Fruit fly (Drosophila melanogaster) whole organism, embryonic: Measurements from ENCODE around the gene CG9674.

Experiments
- Aef1 ChIP-seq: fragments of 200-800 bp; sonication (Bioruptor generic); IDR thresholded peaks from 3 replicates; pipeline ENCODE4 v1.3.6; 2022; ENCODE audit warnings: missing biosample characterization, missing genetic modification characterization
- Atf3 ChIP-seq: fragments of 200-800 bp; sonication (Bioruptor generic); optimal IDR thresholded peaks from 3 replicates; lab custom pipeline; 2016; ENCODE audit warnings: missing biosample characterization, missing genetic modification characterization
- Blimp-1 ChIP-seq: fragments of 200-800 bp; sonication (Bioruptor generic); optimal IDR thresholded peaks from 3 replicates; lab custom pipeline; 2018; ENCODE audit warnings: missing biosample characterization, missing genetic modification characterization, mild to moderate bottlenecking, moderate library complexity, missing genetic modification reagents
- CG10267 ChIP-seq: fragments of 200-800 bp; sonication (Bioruptor generic); optimal IDR thresholded peaks from 2 replicates; lab custom pipeline; 2018; ENCODE audit warnings: missing biosample characterization, mild to moderate bottlenecking, missing genetic modification characterization, moderate library complexity
- CG10959 ChIP-seq: fragments of 200-800 bp; sonication (Bioruptor generic); IDR thresholded peaks from 2 replicates; pipeline ENCODE4 v1.3.6; 2022; ENCODE audit warnings: missing biosample characterization, missing genetic modification characterization
- CG11085 ChIP-seq: fragments of 200-800 bp; sonication (Bioruptor generic); IDR thresholded peaks from 2 replicates; pipeline ENCODE4 v1.3.6; 2022; ENCODE audit warnings: missing biosample characterization, missing genetic modification characterization
- CG11398 ChIP-seq: fragments of 200-800 bp; sonication (Bioruptor generic); optimal IDR thresholded peaks from 2 replicates; lab custom pipeline; 2016; ENCODE audit warnings: missing biosample characterization, missing genetic modification characterization
- CG11560 ChIP-seq: fragments of 200-800 bp; sonication (Bioruptor generic); IDR thresholded peaks from 3 replicates; pipeline ENCODE4 v1.3.6; 2022; ENCODE audit warnings: missing biosample characterization, missing genetic modification characterization
- CG11696 ChIP-seq: fragments of 200-800 bp; sonication (Bioruptor generic); IDR thresholded peaks from 2 replicates; pipeline ENCODE4 v1.3.6; 2022; ENCODE audit warnings: missing biosample characterization, missing genetic modification characterization
- CG15601 ChIP-seq: fragments of 200-800 bp; sonication (Bioruptor generic); optimal IDR thresholded peaks from 3 replicates; lab custom pipeline; 2019; ENCODE audit warnings: missing biosample characterization, mild to moderate bottlenecking, missing genetic modification characterization, moderate library complexity
- CG16815 ChIP-seq: fragments of 200-800 bp; sonication (Bioruptor generic); optimal IDR thresholded peaks from 3 replicates; lab custom pipeline; 2017; ENCODE audit warnings: missing biosample characterization, mild to moderate bottlenecking, missing genetic modification characterization
- CG17359 ChIP-seq: fragments of 200-800 bp; sonication (Bioruptor generic); optimal IDR thresholded peaks from 3 replicates; lab custom pipeline; 2018; ENCODE audit warnings: missing biosample characterization, mild to moderate bottlenecking, missing genetic modification characterization, moderate library complexity
- CG2116 ChIP-seq: fragments of 200-800 bp; sonication (Bioruptor generic); optimal IDR thresholded peaks from 3 replicates; lab custom pipeline; 2018; ENCODE audit warnings: missing biosample characterization, mild to moderate bottlenecking, missing genetic modification characterization
- CG33213 ChIP-seq: fragments of 200-800 bp; sonication (Bioruptor generic); optimal IDR thresholded peaks from 3 replicates; lab custom pipeline; 2016; ENCODE audit warnings: missing biosample characterization, missing genetic modification characterization
- CG4328 ChIP-seq: fragments of 200-800 bp; sonication (Bioruptor generic); optimal IDR thresholded peaks from 3 replicates; lab custom pipeline; 2017; ENCODE audit warnings: missing biosample characterization, missing genetic modification reagents, missing genetic modification characterization
- CG5180 ChIP-seq: fragments of 200-800 bp; sonication (Bioruptor generic); optimal IDR thresholded peaks from 3 replicates; lab custom pipeline; 2017; ENCODE audit warnings: missing biosample characterization, missing genetic modification characterization, mild to moderate bottlenecking, moderate library complexity, missing genetic modification reagents
- CG6854 ChIP-seq: fragments of 200-800 bp; sonication (Bioruptor generic); optimal IDR thresholded peaks from 3 replicates; lab custom pipeline; 2017; ENCODE audit warnings: missing biosample characterization, mild to moderate bottlenecking, missing genetic modification characterization
- CG7786 ChIP-seq: fragments of 200-800 bp; sonication (Bioruptor generic); optimal IDR thresholded peaks from 2 replicates; lab custom pipeline; 2016; ENCODE audit warnings: missing biosample characterization, missing genetic modification characterization
- CG7963 ChIP-seq: fragments of 200-800 bp; sonication (Bioruptor generic); IDR thresholded peaks from 3 replicates; pipeline ENCODE4 v1.3.6; 2022; ENCODE audit warnings: missing biosample characterization, missing genetic modification characterization; ENCODE audit not compliant: partially characterized antibody
- CG8478 ChIP-seq: fragments of >200 bp; optimal IDR thresholded peaks from 2 replicates; lab custom pipeline; 2018
- CHES-1-like ChIP-seq: fragments of 200-800 bp; sonication (Bioruptor generic); optimal IDR thresholded peaks from 2 replicates; lab custom pipeline; 2016; ENCODE audit warnings: missing biosample characterization, missing genetic modification characterization
- D19B ChIP-seq: fragments of 200-800 bp; sonication (Bioruptor generic); optimal IDR thresholded peaks from 2 replicates; lab custom pipeline; 2017; ENCODE audit warnings: missing biosample characterization, mild to moderate bottlenecking, missing genetic modification characterization
- Dad ChIP-seq: fragments of 200-800 bp; sonication (Bioruptor generic); optimal IDR thresholded peaks from 3 replicates; lab custom pipeline; 2016; ENCODE audit warnings: missing biosample characterization, missing genetic modification characterization
- Doc2 ChIP-seq: fragments of 200-800 bp; sonication (Bioruptor generic); IDR thresholded peaks from 2 replicates; pipeline ENCODE4 v1.3.6; 2022; ENCODE audit warnings: missing biosample characterization, missing genetic modification characterization
- HmgZ ChIP-seq: fragments of 200-800 bp; sonication (Bioruptor generic); optimal IDR thresholded peaks from 2 replicates; lab custom pipeline; 2018; ENCODE audit warnings: missing biosample characterization, mild to moderate bottlenecking, missing genetic modification characterization
- Hmr ChIP-seq: fragments of 200-800 bp; sonication (Bioruptor generic); optimal IDR thresholded peaks from 3 replicates; lab custom pipeline; 2017; ENCODE audit warnings: mild to moderate bottlenecking, missing biosample characterization, missing genetic modification reagents, missing genetic modification characterization
- Opbp ChIP-seq: fragments of 200-800 bp; sonication (Bioruptor generic); IDR thresholded peaks from 3 replicates; pipeline ENCODE4 v1.3.6; 2022; ENCODE audit warnings: missing biosample characterization, missing genetic modification characterization; ENCODE audit not compliant: partially characterized antibody
- Optix ChIP-seq: fragments of 200-800 bp; sonication (Bioruptor generic); IDR thresholded peaks from 3 replicates; pipeline ENCODE4 v1.3.6; 2022; ENCODE audit warnings: missing biosample characterization, missing genetic modification characterization
- Rx ChIP-seq: fragments of 200-800 bp; sonication (Bioruptor generic); IDR thresholded peaks from 2 replicates; pipeline ENCODE4 v1.3.6; 2022; ENCODE audit warnings: missing biosample characterization, missing genetic modification characterization
- Side ChIP-seq: fragments of 200-800 bp; sonication (Bioruptor generic); optimal IDR thresholded peaks from 2 replicates; lab custom pipeline; 2016; ENCODE audit warnings: missing biosample characterization, missing genetic modification characterization
- Spps ChIP-seq: fragments of 200-800 bp; sonication (Bioruptor generic); optimal IDR thresholded peaks from 2 replicates; lab custom pipeline; 2018; ENCODE audit warnings: missing biosample characterization, mild to moderate bottlenecking, missing genetic modification characterization
- btn ChIP-seq: fragments of 200-800 bp; sonication (Bioruptor generic); optimal IDR thresholded peaks from 2 replicates; lab custom pipeline; 2016; ENCODE audit warnings: missing biosample characterization, missing genetic modification characterization
- cad ChIP-seq: fragments of >200 bp; optimal IDR thresholded peaks from 2 replicates; lab custom pipeline; 2017; ENCODE audit warnings: missing biosample characterization, missing genetic modification characterization
- da ChIP-seq: fragments of 200-800 bp; sonication (Bioruptor generic); optimal IDR thresholded peaks from 2 replicates; lab custom pipeline; 2016; ENCODE audit warnings: missing biosample characterization, missing genetic modification characterization
- dan ChIP-seq: fragments of 200-800 bp; sonication (Bioruptor generic); IDR thresholded peaks from 2 replicates; pipeline ENCODE4 v1.3.6; 2022; ENCODE audit warnings: missing biosample characterization, missing genetic modification characterization
- danr ChIP-seq: fragments of 200-800 bp; sonication (Bioruptor generic); IDR thresholded peaks from 2 replicates; pipeline ENCODE4 v1.3.6; 2022; ENCODE audit warnings: missing biosample characterization, missing genetic modification characterization
- disco-r ChIP-seq: fragments of 200-800 bp; sonication (Bioruptor generic); optimal IDR thresholded peaks from 2 replicates; lab custom pipeline; 2016; ENCODE audit warnings: missing biosample characterization, missing genetic modification characterization
- dysf ChIP-seq: fragments of 200-800 bp; sonication (Bioruptor generic); IDR thresholded peaks from 3 replicates; pipeline ENCODE4 v1.3.6; 2022; ENCODE audit warnings: missing biosample characterization, missing genetic modification characterization
- fd64A ChIP-seq: fragments of 200-800 bp; sonication (Bioruptor generic); optimal IDR thresholded peaks from 3 replicates; lab custom pipeline; 2018; ENCODE audit warnings: missing biosample characterization, mild to moderate bottlenecking, missing genetic modification characterization
- gem ChIP-seq: fragments of 200-800 bp; sonication (Bioruptor generic); optimal IDR thresholded peaks from 2 replicates; lab custom pipeline; 2019; ENCODE audit warnings: missing biosample characterization, mild to moderate bottlenecking, missing genetic modification characterization, moderate library complexity
- gt ChIP-seq: fragments of 200-800 bp; sonication (Bioruptor generic); IDR thresholded peaks from 2 replicates; pipeline ENCODE4 v1.3.6; 2022; ENCODE audit warnings: missing biosample characterization, missing genetic modification characterization
- lilli ChIP-seq: fragments of 200-800 bp; sonication (Bioruptor generic); optimal IDR thresholded peaks from 3 replicates; lab custom pipeline; 2016; ENCODE audit warnings: missing biosample characterization, missing genetic modification characterization
- org-1 ChIP-seq: fragments of 200-800 bp; sonication (Bioruptor generic); optimal IDR thresholded peaks from 2 replicates; lab custom pipeline; 2017; ENCODE audit warnings: missing biosample characterization, missing genetic modification characterization
- pan ChIP-seq, 4 experiments: fragments of >200 bp in 3 of 4; fragments of 200-800 bp in 1 of 4; sonication (Bioruptor generic) in 1 of 4; optimal IDR thresholded peaks in 3 of 4; IDR thresholded peaks in 1 of 4; 2 replicates each; pipeline versions ENCODE4 v1.3.6 to Lab custom; 2017 to 2022; ENCODE audit warnings: missing biosample characterization in 2 of 4, missing genetic modification characterization in 2 of 4, mixed read lengths in 1 of 4
- pfk ChIP-seq: fragments of 200-800 bp; sonication (Bioruptor generic); optimal IDR thresholded peaks from 2 replicates; lab custom pipeline; 2018; ENCODE audit warnings: missing biosample characterization, mild to moderate bottlenecking, missing genetic modification characterization, moderate library complexity
- pita ChIP-seq: fragments of 200-800 bp; sonication (Bioruptor generic); optimal IDR thresholded peaks from 2 replicates; lab custom pipeline; 2017; ENCODE audit warnings: missing biosample characterization, mild to moderate bottlenecking, missing genetic modification characterization
- pros ChIP-seq: fragments of 200-800 bp; sonication (Bioruptor generic); optimal IDR thresholded peaks from 3 replicates; lab custom pipeline; 2019; ENCODE audit warnings: missing biosample characterization, mild to moderate bottlenecking, missing genetic modification characterization, moderate library complexity
- repo ChIP-seq: fragments of 200-800 bp; sonication (Bioruptor generic); optimal IDR thresholded peaks from 2 replicates; lab custom pipeline; 2016; ENCODE audit warnings: missing biosample characterization, missing genetic modification characterization
- sima ChIP-seq: fragments of 200-800 bp; sonication (Bioruptor generic); optimal IDR thresholded peaks from 2 replicates; lab custom pipeline; 2016; ENCODE audit warnings: missing biosample characterization, missing genetic modification characterization
- sqz ChIP-seq: fragments of 200-800 bp; sonication (Bioruptor generic); optimal IDR thresholded peaks from 3 replicates; lab custom pipeline; 2018; ENCODE audit warnings: missing biosample characterization, mild to moderate bottlenecking, missing genetic modification characterization
- unc-4 ChIP-seq: fragments of 200-800 bp; sonication (Bioruptor generic); IDR thresholded peaks from 2 replicates; pipeline ENCODE4 v1.3.6; 2022; ENCODE audit warnings: missing biosample characterization, missing genetic modification characterization; ENCODE audit not compliant: partially characterized antibody
- zen ChIP-seq: fragments of 200-800 bp; sonication (Bioruptor generic); optimal IDR thresholded peaks from 3 replicates; lab custom pipeline; 2018; ENCODE audit warnings: missing biosample characterization, mild to moderate bottlenecking, missing genetic modification characterization, moderate library complexity

Gene CG9674

DNA sequence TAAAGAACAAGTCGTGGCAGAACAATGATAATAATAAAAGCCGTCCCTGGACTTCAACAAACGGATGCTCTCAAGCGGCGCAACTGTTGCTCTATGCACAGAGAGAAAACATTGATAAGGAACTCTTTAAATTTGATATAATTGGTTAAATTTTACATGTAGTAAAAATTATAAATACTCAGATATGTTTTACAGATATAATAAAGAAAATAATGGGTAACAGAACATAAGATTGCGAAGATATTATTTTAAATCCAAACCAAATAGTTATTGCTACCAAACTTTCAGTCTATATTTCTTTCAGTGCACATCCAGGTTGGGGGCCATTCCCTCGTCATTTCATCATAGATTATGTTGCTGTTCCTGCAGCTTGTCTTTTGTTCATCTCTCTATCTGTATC lies 57.8 kb downstream of the CG9674 start (continued):
- no peak for TF ChIP-seq lilli (GFP tag; lab: Kevin White, UChicago)
- TF ChIP-seq sima (GFP tag; lab: Kevin White, UChicago), result no peak
- no peak for TF ChIP-seq dan (GFP tag; lab: Robert Waterston, UW)
- no peak for TF ChIP-seq fd64A (GFP tag; lab: Kevin White, UChicago)
- no peak for TF ChIP-seq CG2116 (GFP tag; lab: Kevin White, UChicago)
- TF ChIP-seq CG4328, result no peak
- no peak for TF ChIP-seq Atf3 (GFP tag; lab: Kevin White, UChicago)
- TF ChIP-seq CHES-1-like (GFP tag; lab: Kevin White, UChicago), result no peak
- TF ChIP-seq CG11085 (GFP tag; lab: Robert Waterston, UW), result no peak
- no peak for TF ChIP-seq HmgZ
- no peak for TF ChIP-seq CG11398 (GFP tag; lab: Kevin White, UChicago)
- TF ChIP-seq Rx, result no peak
- no peak for TF ChIP-seq da
- no peak for TF ChIP-seq btn (GFP tag; lab: Kevin White, UChicago)
- TF ChIP-seq CG11560 (tag; lab: Robert Waterston, UW), result no peak
- TF ChIP-seq pan (optimal IDR thresholded peaks at IDR 0.05; lab: Kevin White, UChicago), result no peak
- no peak for TF ChIP-seq pan (GFP tag; optimal IDR thresholded peaks at IDR 0.05 in 1 of 2, IDR thresholded peaks at IDR 0.05 in 1 of 2)
- TF ChIP-seq zen (tag; lab: Kevin White, UChicago), result peak; percentile 18
- no peak for TF ChIP-seq D19B (GFP tag; lab: Kevin White, UChicago)
- no peak for TF ChIP-seq pita (GFP tag; lab: Kevin White, UChicago)
- TF ChIP-seq Dad (GFP tag; lab: Kevin White, UChicago), result no peak
- no peak for TF ChIP-seq unc-4 (GFP tag; lab: Robert Waterston, UW)
- no peak for TF ChIP-seq CG7963 (GFP tag; lab: Robert Waterston, UW)
- no peak for TF ChIP-seq CG33213 (GFP tag; lab: Kevin White, UChicago)
- no peak for TF ChIP-seq CG6854 (GFP tag; lab: Kevin White, UChicago)
- TF ChIP-seq CG10959, result no peak
- no peak for TF ChIP-seq CG7786 (GFP tag; lab: Kevin White, UChicago)
- no peak for TF ChIP-seq pfk (GFP tag; lab: Kevin White, UChicago)
- no peak for TF ChIP-seq sqz (GFP tag; lab: Kevin White, UChicago)
- peak; percentile 33 for TF ChIP-seq CG15601
- no peak for TF ChIP-seq danr (GFP tag; lab: Robert Waterston, UW)
- TF ChIP-seq disco-r (GFP tag; lab: Kevin White, UChicago), result no peak
- TF ChIP-seq gem (tag; lab: Kevin White, UChicago), result peak; percentile 70
- TF ChIP-seq Optix (GFP tag; lab: Robert Waterston, UW), result no peak
- TF ChIP-seq CG8478 (lab: Kevin White, UChicago), result no peak
- no peak for TF ChIP-seq cad
- TF ChIP-seq CG17359, result peak; percentile 38
- TF ChIP-seq CG16815 (GFP tag; lab: Kevin White, UChicago), result no peak
- no peak for TF ChIP-seq gt (GFP tag; lab: Robert Waterston, UW)
- TF ChIP-seq pros, result no peak
- no peak for TF ChIP-seq dysf (GFP tag; lab: Robert Waterston, UW)
- peak; percentile 79 for TF ChIP-seq Spps (tag; lab: Kevin White, UChicago)
- no peak for TF ChIP-seq Hmr
- no peak for TF ChIP-seq Doc2
- no peak for TF ChIP-seq CG11696 (GFP tag; lab: Robert Waterston, UW)
- TF ChIP-seq Opbp (GFP tag; lab: Robert Waterston, UW), result no peak
- no peak for TF ChIP-seq Side
- TF ChIP-seq CG5180 (GFP tag; lab: Kevin White, UChicago), result no peak
- peak; percentile 61 for TF ChIP-seq CG10267
- TF ChIP-seq Blimp-1, result peak; percentile 70
- TF ChIP-seq repo, result no peak
- no peak for TF ChIP-seq org-1 (GFP tag; lab: Kevin White, UChicago)
- no peak for TF ChIP-seq Aef1
